Worm (Caenorhabditis elegans): ENCODE data around the gene srw-79.

DNA sequence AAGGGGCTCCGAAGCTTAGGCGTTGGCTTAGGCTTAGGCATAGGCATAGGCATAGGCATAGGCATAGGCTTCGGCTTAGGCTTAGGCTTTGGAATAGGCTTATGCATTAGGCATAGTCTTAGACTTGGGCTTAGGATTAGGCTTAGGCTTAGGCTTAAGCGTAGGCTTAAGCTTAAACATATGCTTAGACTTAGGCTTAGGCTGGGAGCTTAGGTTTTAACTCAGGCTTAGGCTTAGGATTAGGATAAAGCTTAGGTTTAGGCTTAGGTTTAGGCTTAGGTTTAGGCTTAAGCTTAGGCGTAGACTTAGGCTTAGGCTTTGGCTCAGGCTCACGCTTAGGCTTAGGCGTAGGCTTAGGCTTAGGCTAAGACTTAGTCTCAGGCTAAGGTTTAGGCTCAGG, 43.6 kb downstream of the srw-79 start:
- TF ChIP-seq pag-3 (tag; optimal IDR thresholded peaks at IDR 0.05; ENCODE audit: borderline replicate concordance) (no peak), hlh-30 (tag; optimal IDR thresholded peaks at IDR 0.05; ENCODE audit: insufficient read depth) (no peak), unc-86 (tag; optimal IDR thresholded peaks at IDR 0.05) (no peak), rnt-1 (tag; optimal IDR thresholded peaks at IDR 0.05) (no peak), nfya-1 (tag; optimal IDR thresholded peaks at IDR 0.05) (no peak)
